Worm (Caenorhabditis elegans): ENCODE measurements around the gene dct-5.

ce11 chrII:5423832-5424231 lies 12.9 kb downstream of the dct-5 start, which contains the start of gene F07F6.7:
- no peak for TF ChIP-seq nhr-12 (tag; optimal IDR thresholded peaks at IDR 0.05)
- no peak for TF ChIP-seq blmp-1 (tag; optimal IDR thresholded peaks at IDR 0.05)
- no peak for TF ChIP-seq nhr-237 (tag; optimal IDR thresholded peaks at IDR 0.05)
- TF ChIP-seq pha-4 (tag; optimal IDR thresholded peaks at IDR 0.05) = no peak
- TF ChIP-seq elt-1 (tag; optimal IDR thresholded peaks at IDR 0.05; ENCODE audit: borderline replicate concordance, insufficient read depth) = no peak
- TF ChIP-seq elt-3 (tag; optimal IDR thresholded peaks at IDR 0.05) = no peak
- no peak for TF ChIP-seq lin-13 (tag; optimal IDR thresholded peaks at IDR 0.05)
- no peak for TF ChIP-seq lsy-2 (tag; optimal IDR thresholded peaks at IDR 0.05)
- no peak for TF ChIP-seq unc-39 (tag; optimal IDR thresholded peaks at IDR 0.05)
- no peak for TF ChIP-seq drap-1 (GFP tag; optimal IDR thresholded peaks at IDR 0.05)
- no peak for TF ChIP-seq mab-5 (tag; optimal IDR thresholded peaks at IDR 0.05)
- TF ChIP-seq mep-1 (tag; optimal IDR thresholded peaks at IDR 0.05) = no peak
- no peak for TF ChIP-seq flh-1 (GFP tag; optimal IDR thresholded peaks at IDR 0.05)
- no peak for TF ChIP-seq unc-62 (GFP tag; optimal IDR thresholded peaks at IDR 0.05)
